Comparison of ENCODE assay signal across 3 worm cellular contexts in the genomic region with DNA sequence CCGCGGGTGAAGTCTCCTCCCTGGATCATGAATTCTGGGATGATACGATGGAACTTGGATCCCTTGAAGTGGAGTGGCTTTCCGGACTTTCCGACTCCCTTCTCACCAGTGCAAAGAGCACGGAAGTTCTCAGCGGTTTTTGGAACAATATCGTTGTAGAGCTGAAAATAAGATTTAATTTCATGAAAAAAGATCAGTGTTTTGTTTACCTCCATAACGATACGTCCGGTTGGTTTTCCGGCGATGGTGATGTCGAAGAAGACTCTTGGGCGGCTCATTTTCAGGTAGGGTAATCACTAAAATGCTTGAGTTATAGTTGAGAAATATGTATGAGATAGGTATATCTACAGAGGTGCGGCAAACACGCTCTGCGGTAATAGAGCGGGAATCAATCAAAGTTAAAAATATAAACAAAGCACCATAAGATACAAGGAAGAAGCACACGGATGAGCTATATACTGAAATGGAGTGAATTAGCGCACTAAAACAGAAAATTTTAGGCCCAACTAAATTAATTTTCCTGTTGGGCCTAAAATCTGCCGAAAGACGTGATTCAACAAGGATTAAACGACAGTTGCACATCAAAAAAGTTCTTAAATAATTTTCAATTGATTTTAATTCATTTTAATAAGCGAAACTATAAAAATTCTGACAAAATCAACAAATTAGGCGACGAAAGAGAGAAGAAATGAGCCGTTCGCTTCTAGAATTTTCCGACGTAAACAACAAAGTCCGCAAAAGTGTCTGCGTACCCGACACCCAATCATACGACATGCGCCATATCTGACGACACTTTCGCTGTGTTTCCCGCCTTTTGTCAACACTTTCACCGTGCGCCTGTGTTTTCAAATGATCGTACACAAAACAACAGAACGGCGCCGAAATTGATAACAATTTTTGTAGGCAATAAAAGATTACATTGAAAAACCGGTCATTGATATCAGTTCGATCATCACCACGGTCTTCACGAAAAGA.
TF ChIP-seq lines count a peak whose summit lies in the region.

A gene (minus strand): TSS at position 296 of the 975 bp plus-strand sequence.
A gene (plus strand): TSS at position 806 of the 975 bp plus-strand sequence.

TF ChIP-seq in whole organism, L1 larva, 84 proteins besides CTCF, POLR2A, EP300 and RAD21 (continued from another document and continues in another):
- TF ChIP-seq irx-1 (tag; optimal IDR thresholded peaks at IDR 0.05; lab: Kevin White, UChicago) (peak; percentile 69), nhr-19 (GFP tag; conservative IDR thresholded peaks at IDR 0.05; lab: Robert Waterston, UW) (peak; percentile 87), hpl-2 (GFP tag; optimal IDR thresholded peaks at IDR 0.05; lab: Kevin White, UChicago) (no peak), aha-1 (tag; optimal IDR thresholded peaks at IDR 0.05; lab: Kevin White, UChicago) (no peak), nhr-20 (tag; optimal IDR thresholded peaks at IDR 0.05; lab: Kevin White, UChicago) (peak; percentile 92), nhr-85 (tag; lab: Kevin White, UChicago) (peak; percentile 93), C04F5.9 (tag; optimal IDR thresholded peaks at IDR 0.05; lab: Kevin White, UChicago) (peak; percentile 21), ceh-82 (tag; optimal IDR thresholded peaks at IDR 0.05; lab: Kevin White, UChicago) (peak; percentile 58 to 76 (median 71)), hlh-4 (tag; optimal IDR thresholded peaks at IDR 0.05; lab: Kevin White, UChicago) (no peak), dpl-1 (GFP tag; optimal IDR thresholded peaks at IDR 0.05; lab: Kevin White, UChicago) (peak; percentile 74 to 83 (median 82)), tbx-2 (tag; optimal IDR thresholded peaks at IDR 0.05; lab: Kevin White, UChicago) (peak; percentile 83), C34B4.2 (tag; optimal IDR thresholded peaks at IDR 0.05; lab: Kevin White, UChicago) (no peak), rnt-1 (tag; optimal IDR thresholded peaks at IDR 0.05; lab: Kevin White, UChicago) (peak; percentile 70), sup-37 (GFP tag; optimal IDR thresholded peaks at IDR 0.05; lab: Kevin White, UChicago) (no peak), mdl-1 (tag; optimal IDR thresholded peaks at IDR 0.05; lab: Kevin White, UChicago) (peak in 1 of 2 experiments; percentile 71), ama-1 (optimal IDR thresholded peaks at IDR 0.05; lab: Kevin White, UChicago) (no peak), aly-2 (tag; optimal IDR thresholded peaks at IDR 0.05; lab: Kevin White, UChicago) (no peak), Y116A8C.19 (tag; optimal IDR thresholded peaks at IDR 0.05; lab: Kevin White, UChicago; ENCODE audit: borderline replicate concordance) (no peak), swsn-7 (tag; optimal IDR thresholded peaks at IDR 0.05; lab: Kevin White, UChicago) (peak; percentile 90), vab-15 (tag; optimal IDR thresholded peaks at IDR 0.05; lab: Kevin White, UChicago) (no peak), fkh-10 (GFP tag; optimal IDR thresholded peaks at IDR 0.05; lab: Kevin White, UChicago) (no peak), ces-1 (GFP tag; optimal IDR thresholded peaks at IDR 0.05; lab: Kevin White, UChicago) (no peak), nhr-71 (tag; optimal IDR thresholded peaks at IDR 0.05; lab: Kevin White, UChicago) (peak; percentile 92), nhr-12 (tag; optimal IDR thresholded peaks at IDR 0.05; lab: Kevin White, UChicago) (no peak), blmp-1 (tag; optimal IDR thresholded peaks at IDR 0.05; lab: Kevin White, UChicago) (peak; percentile 98), nhr-11 (tag; optimal IDR thresholded peaks at IDR 0.05; lab: Kevin White, UChicago) (peak; percentile 31), lir-3 (tag; optimal IDR thresholded peaks at IDR 0.05; lab: Kevin White, UChicago; ENCODE audit: poor library complexity) (no peak), sox-4 (tag; optimal IDR thresholded peaks at IDR 0.05; lab: Kevin White, UChicago) (peak; percentile 30), fkh-4 (tag; optimal IDR thresholded peaks at IDR 0.05; lab: Kevin White, UChicago; ENCODE audit: borderline replicate concordance) (no peak), mab-9 (GFP tag; IDR thresholded peaks at IDR 0.05; lab: Robert Waterston, UW) (no peak), lin-35 (GFP tag; optimal IDR thresholded peaks at IDR 0.05; lab: Kevin White, UChicago) (peak; percentile 83 to 84), snpc-4 (tag; optimal IDR thresholded peaks at IDR 0.05; lab: Kevin White, UChicago) (peak; percentile 40), nhr-237 (tag; optimal IDR thresholded peaks at IDR 0.05; lab: Kevin White, UChicago) (no peak), elt-2 (tag; optimal IDR thresholded peaks at IDR 0.05; lab: Kevin White, UChicago) (peak; percentile 74), ceh-90 (tag; optimal IDR thresholded peaks at IDR 0.05; lab: Kevin White, UChicago) (no peak), snu-23 (GFP tag; optimal IDR thresholded peaks at IDR 0.05; lab: Kevin White, UChicago) (peak; percentile 94), mef-2 (tag; optimal IDR thresholded peaks at IDR 0.05; lab: Kevin White, UChicago) (peak; percentile 1), dsc-1 (tag; optimal IDR thresholded peaks at IDR 0.05; lab: Kevin White, UChicago) (peak; percentile 77), ztf-4 (tag; optimal IDR thresholded peaks at IDR 0.05; lab: Kevin White, UChicago) (peak; percentile 30), zip-4 (GFP tag; optimal IDR thresholded peaks at IDR 0.05; lab: Kevin White, UChicago) (peak; percentile 42)

TF ChIP-seq in whole organism, L4 larva, 104 proteins besides CTCF, POLR2A, EP300 and RAD21 (continued from another document and continues in another):
- TF ChIP-seq zfp-2 (tag; optimal IDR thresholded peaks at IDR 0.05; lab: Kevin White, UChicago) (no peak), hmg-1.1 (GFP tag; IDR thresholded peaks at IDR 0.05; lab: Robert Waterston, UW) (no peak), T26A8.4 (GFP tag; IDR thresholded peaks at IDR 0.05; lab: Robert Waterston, UW) (peak; percentile 75), ceh-82 (tag; optimal IDR thresholded peaks at IDR 0.05; lab: Kevin White, UChicago) (no peak), zip-11 (GFP tag; IDR thresholded peaks at IDR 0.05; lab: Robert Waterston, UW) (no peak), rbr-2 (tag; optimal IDR thresholded peaks at IDR 0.05; lab: Kevin White, UChicago) (peak; percentile 69), set-16 (GFP tag; IDR thresholded peaks at IDR 0.05; lab: Robert Waterston, UW) (no peak), lin-15B (tag; optimal IDR thresholded peaks at IDR 0.05; lab: Kevin White, UChicago) (no peak), F49E8.2 (tag; optimal IDR thresholded peaks at IDR 0.05; lab: Kevin White, UChicago; ENCODE audit: borderline replicate concordance) (no peak), nhr-42 (GFP tag; IDR thresholded peaks at IDR 0.05; lab: Robert Waterston, UW) (0 out of 2 replicates have a peak, but pooled peaks have one; percentile 39), hlh-30 (tag; optimal IDR thresholded peaks at IDR 0.05; lab: Kevin White, UChicago; ENCODE audit: insufficient read depth) (peak; percentile 20), nhr-41 (GFP tag; IDR thresholded peaks at IDR 0.05; lab: Robert Waterston, UW) (no peak), mdt-29 (GFP tag; IDR thresholded peaks at IDR 0.05; lab: Robert Waterston, UW) (peak; percentile 71; the same call in 1 of the 2 replicates), nhr-76 (tag; optimal IDR thresholded peaks at IDR 0.05; lab: Kevin White, UChicago) (no peak), nhr-111 (GFP tag; optimal IDR thresholded peaks at IDR 0.05; lab: Kevin White, UChicago) (no peak), saeg-2 (GFP tag; IDR thresholded peaks at IDR 0.05; lab: Robert Waterston, UW) (no peak), fkh-10 (GFP tag; optimal IDR thresholded peaks at IDR 0.05; lab: Kevin White, UChicago) (peak; percentile 37), tra-1 (GFP tag; IDR thresholded peaks at IDR 0.05; lab: Robert Waterston, UW) (peak; percentile 51; the same call in 1 of the 2 replicates), Y105C5A.15 (GFP tag; IDR thresholded peaks at IDR 0.05; lab: Robert Waterston, UW) (no peak), unc-39 (tag; optimal IDR thresholded peaks at IDR 0.05; lab: Kevin White, UChicago) (no peak), nhr-48 (tag; optimal IDR thresholded peaks at IDR 0.05; lab: Kevin White, UChicago) (peak; percentile 75), pha-4 (GFP tag; IDR thresholded peaks at IDR 0.05; lab: Robert Waterston, UW) (0 out of 2 replicates have a peak, but pooled peaks have one; percentile 37), pha-4 (tag; optimal IDR thresholded peaks at IDR 0.05; lab: Kevin White, UChicago) (peak; percentile 38), nhr-25 (tag; optimal IDR thresholded peaks at IDR 0.05; lab: Kevin White, UChicago; ENCODE audit: borderline replicate concordance, insufficient read depth) (peak; percentile 33), fos-1 (tag; optimal IDR thresholded peaks at IDR 0.05; lab: Kevin White, UChicago) (no peak), mep-1 (tag; optimal IDR thresholded peaks at IDR 0.05; lab: Kevin White, UChicago) (peak; percentile 77), T20F7.1 (GFP tag; optimal IDR thresholded peaks at IDR 0.05; lab: Kevin White, UChicago) (peak; percentile 68), jun-1 (tag; optimal IDR thresholded peaks at IDR 0.05; lab: Kevin White, UChicago) (no peak), zfp-3 (GFP tag; conservative IDR thresholded peaks at IDR 0.05; lab: Robert Waterston, UW) (peak; percentile 62; the same call in 1 of the 2 replicates), ceh-28 (tag; optimal IDR thresholded peaks at IDR 0.05; lab: Kevin White, UChicago) (no peak), nhr-6 (tag; optimal IDR thresholded peaks at IDR 0.05; lab: Kevin White, UChicago) (peak; percentile 74), lin-38 (GFP tag; IDR thresholded peaks at IDR 0.05; lab: Robert Waterston, UW) (peak; percentile 88), unc-130 (GFP tag; optimal IDR thresholded peaks at IDR 0.05; lab: Kevin White, UChicago) (no peak), F44E2.7 (GFP tag; IDR thresholded peaks at IDR 0.05; lab: Robert Waterston, UW) (no peak), cey-2 (tag; optimal IDR thresholded peaks at IDR 0.05; lab: Kevin White, UChicago; ENCODE audit: borderline replicate concordance, insufficient read depth) (no peak), pqm-1 (tag; optimal IDR thresholded peaks at IDR 0.05; lab: Kevin White, UChicago) (peak; percentile 51), arid-1 (GFP tag; conservative IDR thresholded peaks at IDR 0.05; lab: Robert Waterston, UW) (0 out of 2 replicates have a peak, but pooled peaks have one; percentile 28), ceh-44 (GFP tag; IDR thresholded peaks at IDR 0.05; lab: Robert Waterston, UW) (no peak), unc-62 (GFP tag; optimal IDR thresholded peaks at IDR 0.05 in 1 of 2; lab: Kevin White, UChicago) (no peak), unc-62 (tag; optimal IDR thresholded peaks at IDR 0.05; lab: Kevin White, UChicago) (no peak), dmd-9 (GFP tag; IDR thresholded peaks at IDR 0.05; lab: Robert Waterston, UW) (no peak)

TF ChIP-seq in whole organism, young adult, 124 proteins besides CTCF, POLR2A, EP300 and RAD21 (continued from another document):
- TF ChIP-seq snpc-4 (GFP tag; optimal IDR thresholded peaks at IDR 0.05; lab: Kevin White, UChicago) (no peak), snpc-4 (tag; optimal IDR thresholded peaks at IDR 0.05; lab: Kevin White, UChicago) (peak in 2 of 4 experiments; percentile 68 to 71), atf-7 (tag; optimal IDR thresholded peaks at IDR 0.05; lab: Kevin White, UChicago) (peak; percentile 28), ZK185.1 (tag; optimal IDR thresholded peaks at IDR 0.05; lab: Kevin White, UChicago; ENCODE audit: poor library complexity, severe bottlenecking) (peak; percentile 72)
